Worm (Caenorhabditis elegans) whole organism, young adult: ENCODE data around the gene cec-3.

ENCODE experiments used
- B0019.2 ChIP-seq: fragments of 200-800 bp; sonication (Bioruptor generic); conservative IDR thresholded peaks from 2 replicates; pipeline ENCODE4 v1.3.6; 2022; ENCODE audit warnings: missing genetic modification reagents, missing genetic modification characterization, missing compliant biosample characterization
- B0035.1 ChIP-seq: sonication (generic microtip); optimal IDR thresholded peaks from 2 replicates; lab custom pipeline; 2016; ENCODE audit warnings: missing genetic modification characterization, mild to moderate bottlenecking, missing compliant biosample characterization, missing genotype, missing genetic modification reagents
- C06A6.2 ChIP-seq: fragments of 200-800 bp; sonication (Bioruptor generic); conservative IDR thresholded peaks from 2 replicates; pipeline ENCODE4 v1.3.6; 2022; ENCODE audit warnings: missing genetic modification characterization, missing compliant biosample characterization
- F33H1.4 ChIP-seq: fragments of 200-800 bp; sonication (Bioruptor generic); IDR thresholded peaks from 2 replicates; pipeline ENCODE4 v1.3.6; 2022; ENCODE audit warnings: missing genetic modification reagents, missing genetic modification characterization, missing compliant biosample characterization
- F37B4.10 ChIP-seq: fragments of 200-800 bp; sonication (Bioruptor generic); IDR thresholded peaks from 2 replicates; pipeline ENCODE4 v1.3.6; 2022; ENCODE audit warnings: missing genetic modification characterization, missing compliant biosample characterization
- F57A8.1 ChIP-seq: fragments of 200-800 bp; sonication (Bioruptor generic); optimal IDR thresholded peaks from 2 replicates; lab custom pipeline; 2018; ENCODE audit warnings: mild to moderate bottlenecking, missing genetic modification characterization, moderate library complexity, missing compliant biosample characterization
- K11D2.4 ChIP-seq: fragments of 200-800 bp; sonication (Bioruptor generic); IDR thresholded peaks from 2 replicates; pipeline ENCODE4 v1.3.6; 2022; ENCODE audit warnings: missing genetic modification reagents, missing genetic modification characterization, missing compliant biosample characterization
- K12H6.12 ChIP-seq: fragments of 200-800 bp; sonication (Bioruptor generic); optimal IDR thresholded peaks from 2 replicates; lab custom pipeline; 2018; ENCODE audit warnings: mild to moderate bottlenecking, missing genetic modification characterization, missing compliant biosample characterization
- T07F8.4 ChIP-seq: sonication (generic microtip); optimal IDR thresholded peaks from 2 replicates; lab custom pipeline; 2016; ENCODE audit warnings: mild to moderate bottlenecking, missing genetic modification characterization, moderate library complexity, missing compliant biosample characterization
- T26A5.8 ChIP-seq: sonication (generic microtip); optimal IDR thresholded peaks from 2 replicates; lab custom pipeline; 2016; ENCODE audit warnings: missing genetic modification characterization, missing compliant biosample characterization
- Y56A3A.18 ChIP-seq: fragments of 200-800 bp; sonication (Bioruptor generic); IDR thresholded peaks from 2 replicates; pipeline ENCODE4 v1.3.6; 2022; ENCODE audit warnings: missing genetic modification reagents, missing genetic modification characterization, missing compliant biosample characterization
- Y95B8A.8 ChIP-seq: fragments of 200-800 bp; sonication (Bioruptor generic); IDR thresholded peaks from 2 replicates; pipeline ENCODE4 v1.3.6; 2022; ENCODE audit warnings: missing genetic modification reagents, missing genetic modification characterization, missing compliant biosample characterization
- ama-1 ChIP-seq, 3 experiments: fragments of 150-350 bp in 1 of 3; sonication (generic microtip) in 2 of 3; optimal IDR thresholded peaks; 2 replicates each; lab custom pipeline; 2014 to 2018; ENCODE audit warnings: missing biosample characterization in 2 of 3, missing genetic modification characterization in 2 of 3, missing genetic modification reagents in 2 of 3
- athp-1 ChIP-seq: sonication (generic microtip); optimal IDR thresholded peaks from 2 replicates; lab custom pipeline; 2017; ENCODE audit warnings: mild to moderate bottlenecking, missing genetic modification characterization, missing compliant biosample characterization
- cebp-1 ChIP-seq, 2 experiments: fragments of 200-800 bp in 1 of 2; sonication (Bioruptor generic) in 1 of 2; sonication (generic microtip) in 1 of 2; IDR thresholded peaks in 1 of 2; optimal IDR thresholded peaks in 1 of 2; 2 replicates each; pipeline versions ENCODE4 v1.3.6 to Lab custom; 2017 to 2022; ENCODE audit warnings: missing compliant biosample characterization in 2 of 2, missing genetic modification characterization in 2 of 2, mild to moderate bottlenecking in 1 of 2, missing genetic modification reagents in 1 of 2, moderate library complexity in 1 of 2
- ceh-40 ChIP-seq: fragments of 200-800 bp; sonication (Bioruptor generic); IDR thresholded peaks from 2 replicates; pipeline ENCODE4 v1.3.6; 2022; ENCODE audit warnings: missing genetic modification characterization, missing compliant biosample characterization
- ceh-58 ChIP-seq: fragments of 200-800 bp; sonication (Bioruptor generic); IDR thresholded peaks from 2 replicates; pipeline ENCODE4 v1.3.6; 2022; ENCODE audit warnings: missing genetic modification characterization, missing compliant biosample characterization
- ceh-79 ChIP-seq: sonication (generic microtip); optimal IDR thresholded peaks from 2 replicates; lab custom pipeline; 2017; ENCODE audit warnings: mild to moderate bottlenecking, missing genetic modification characterization, missing compliant biosample characterization
- die-1 ChIP-seq: sonication (generic microtip); optimal IDR thresholded peaks from 2 replicates; lab custom pipeline; 2016; ENCODE audit warnings: missing genotype, mild to moderate bottlenecking, missing genetic modification characterization, missing compliant biosample characterization
- dox-1 ChIP-seq: fragments of 200-800 bp; sonication (Bioruptor generic); IDR thresholded peaks from 2 replicates; pipeline ENCODE4 v1.3.6; 2022; ENCODE audit warnings: missing genetic modification reagents, missing genetic modification characterization, missing compliant biosample characterization
- dpff-1 ChIP-seq: sonication (generic microtip); optimal IDR thresholded peaks from 2 replicates; lab custom pipeline; 2017; ENCODE audit warnings: mild to moderate bottlenecking, missing genetic modification characterization, missing compliant biosample characterization
- dpl-1 ChIP-seq: fragments of 150-350 bp; optimal IDR thresholded peaks from 2 replicates; lab custom pipeline; 2014; ENCODE audit warnings: missing biosample characterization, missing genetic modification reagents, missing genetic modification characterization
- egl-44 ChIP-seq: fragments of 200-800 bp; sonication (Bioruptor generic); IDR thresholded peaks from 2 replicates; pipeline ENCODE4 v1.3.6; 2022; ENCODE audit warnings: missing genetic modification reagents, missing genetic modification characterization, missing compliant biosample characterization
- fkh-3 ChIP-seq: sonication (generic microtip); optimal IDR thresholded peaks from 2 replicates; lab custom pipeline; 2016; ENCODE audit warnings: mild to moderate bottlenecking, missing genetic modification characterization, missing compliant biosample characterization
- him-1 ChIP-seq: sonication (generic microtip); optimal IDR thresholded peaks from 2 replicates; lab custom pipeline; 2016; ENCODE audit warnings: missing genotype, missing genetic modification reagents, missing genetic modification characterization, missing compliant biosample characterization
- hlh-26 ChIP-seq: fragments of 200-800 bp; sonication (Bioruptor generic); conservative IDR thresholded peaks from 2 replicates; pipeline ENCODE4 v1.3.6; 2022; ENCODE audit warnings: missing genetic modification reagents, missing genetic modification characterization, missing compliant biosample characterization
- hmg-1.2 ChIP-seq: fragments of 200-800 bp; sonication (Bioruptor generic); IDR thresholded peaks from 2 replicates; pipeline ENCODE4 v1.3.6; 2022; ENCODE audit warnings: missing genetic modification reagents, missing genetic modification characterization, missing compliant biosample characterization
- hrde-1 ChIP-seq: sonication (generic microtip); optimal IDR thresholded peaks from 2 replicates; lab custom pipeline; 2016; ENCODE audit warnings: missing genetic modification characterization, mild to moderate bottlenecking, missing compliant biosample characterization, moderate library complexity, missing genotype, missing genetic modification reagents, borderline replicate concordance
- hsf-1 ChIP-seq: fragments of 200-800 bp; sonication (Bioruptor generic); IDR thresholded peaks from 2 replicates; pipeline ENCODE4 v1.3.6; 2022; ENCODE audit warnings: missing genetic modification reagents, missing genetic modification characterization, missing compliant biosample characterization
- lag-1 ChIP-seq: fragments of 200-800 bp; sonication (Bioruptor generic); IDR thresholded peaks from 2 replicates; pipeline ENCODE4 v1.3.6; 2022; ENCODE audit warnings: missing genetic modification reagents, missing genetic modification characterization, missing compliant biosample characterization
- let-607 ChIP-seq, 2 experiments: fragments of 200-800 bp in 1 of 2; sonication (Bioruptor generic) in 1 of 2; sonication (generic microtip) in 1 of 2; optimal IDR thresholded peaks; 2 replicates each; lab custom pipeline; 2016 to 2018; ENCODE audit warnings: mild to moderate bottlenecking in 2 of 2, missing compliant biosample characterization in 2 of 2, missing genetic modification characterization in 2 of 2, moderate library complexity in 2 of 2, missing genotype in 1 of 2
- lin-26 ChIP-seq: fragments of 200-800 bp; sonication (Bioruptor generic); IDR thresholded peaks from 2 replicates; pipeline ENCODE4 v1.3.6; 2022; ENCODE audit warnings: missing genetic modification reagents, missing genetic modification characterization, missing compliant biosample characterization
- lsl-1 ChIP-seq: fragments of 200-800 bp; sonication (Bioruptor generic); optimal IDR thresholded peaks from 2 replicates; lab custom pipeline; 2018; ENCODE audit warnings: mild to moderate bottlenecking, missing genetic modification characterization, moderate library complexity, missing compliant biosample characterization
- madf-10 ChIP-seq: sonication (generic microtip); optimal IDR thresholded peaks from 2 replicates; lab custom pipeline; 2016; ENCODE audit warnings: mild to moderate bottlenecking, missing genetic modification characterization, missing compliant biosample characterization
- mel-28 ChIP-seq: sonication (generic microtip); optimal IDR thresholded peaks from 2 replicates; lab custom pipeline; 2016; ENCODE audit warnings: borderline replicate concordance, mild to moderate bottlenecking, missing genetic modification characterization, missing compliant biosample characterization
- mes-4 ChIP-seq: sonication (generic microtip); optimal IDR thresholded peaks from 2 replicates; lab custom pipeline; 2016; ENCODE audit warnings: missing genotype, missing genetic modification characterization, missing compliant biosample characterization
- nfya-1 ChIP-seq: sonication (generic microtip); optimal IDR thresholded peaks from 2 replicates; lab custom pipeline; 2017; ENCODE audit warnings: antibody characterized with exemption, missing compliant biosample characterization, missing genetic modification characterization, borderline replicate concordance; ENCODE audit not compliant: insufficient read depth
- nfyb-1 ChIP-seq: fragments of 200-800 bp; sonication (Bioruptor generic); IDR thresholded peaks from 2 replicates; pipeline ENCODE4 v1.3.6; 2022; ENCODE audit warnings: missing genetic modification reagents, missing genetic modification characterization, missing compliant biosample characterization
- repo-1 ChIP-seq: sonication (generic microtip); optimal IDR thresholded peaks from 2 replicates; lab custom pipeline; 2017; ENCODE audit warnings: mild to moderate bottlenecking, missing genetic modification characterization, missing compliant biosample characterization
- sdz-38 ChIP-seq: sonication (generic microtip); optimal IDR thresholded peaks from 2 replicates; lab custom pipeline; 2016; ENCODE audit warnings: missing genotype, missing genetic modification characterization, missing compliant biosample characterization
- sea-2 ChIP-seq: fragments of 200-800 bp; sonication (Bioruptor generic); IDR thresholded peaks from 2 replicates; pipeline ENCODE4 v1.3.6; 2022; ENCODE audit warnings: missing genetic modification characterization, missing compliant biosample characterization
- snpc-4 ChIP-seq, 5 experiments: fragments of 150-350 bp in 1 of 5; sonication (generic microtip) in 4 of 5; optimal IDR thresholded peaks; 2 replicates each; lab custom pipeline; 2014 to 2018; ENCODE audit warnings: missing genetic modification characterization in 5 of 5, missing biosample characterization in 3 of 5, antibody characterized with exemption in 2 of 5, mild to moderate bottlenecking in 2 of 5, missing compliant biosample characterization in 2 of 5, missing genotype in 2 of 5, moderate library complexity in 2 of 5, missing genetic modification reagents in 1 of 5
- tbx-9 ChIP-seq: sonication (generic microtip); optimal IDR thresholded peaks from 2 replicates; lab custom pipeline; 2016; ENCODE audit warnings: borderline replicate concordance, missing genetic modification characterization, inconsistent platforms, missing compliant biosample characterization
- ztf-22 ChIP-seq: fragments of 200-800 bp; sonication (Bioruptor generic); optimal IDR thresholded peaks from 2 replicates; lab custom pipeline; 2018; ENCODE audit warnings: mild to moderate bottlenecking, missing genetic modification characterization, moderate library complexity, missing compliant biosample characterization
- ztf-3 ChIP-seq: fragments of 200-800 bp; sonication (Bioruptor generic); optimal IDR thresholded peaks from 2 replicates; lab custom pipeline; 2018; ENCODE audit warnings: mild to moderate bottlenecking, missing genetic modification characterization, missing compliant biosample characterization

cec-3 gene

ce11 chrII:7850575-7850974, 6.8 kb downstream of the cec-3 start:
- TF ChIP-seq egl-44 (GFP tag; lab: Robert Waterston, UW) (no peak), sdz-38 (no peak), ama-1 (optimal IDR thresholded peaks at IDR 0.05; lab: Kevin White, UChicago) (no peak), ama-1 (GFP tag; optimal IDR thresholded peaks at IDR 0.05; lab: Kevin White, UChicago) (no peak), T26A5.8 (tag; lab: Kevin White, UChicago) (no peak), dpl-1 (no peak), tbx-9 (no peak), ceh-58 (GFP tag; lab: Robert Waterston, UW) (no peak), K11D2.4 (GFP tag; lab: Robert Waterston, UW) (no peak), lag-1 (no peak), B0035.1 (tag; lab: Kevin White, UChicago) (no peak), hrde-1 (tag; lab: Kevin White, UChicago) (no peak), die-1 (tag; lab: Kevin White, UChicago) (no peak), lsl-1 (GFP tag; lab: Kevin White, UChicago) (no peak), hlh-26 (GFP tag; lab: Robert Waterston, UW) (no peak), hmg-1.2 (GFP tag; lab: Robert Waterston, UW) (no peak), fkh-3 (tag; lab: Kevin White, UChicago) (no peak), repo-1 (tag; lab: Kevin White, UChicago) (no peak), B0019.2 (GFP tag; lab: Robert Waterston, UW) (no peak), mes-4 (tag; lab: Kevin White, UChicago) (no peak), him-1 (tag; lab: Kevin White, UChicago) (no peak)

- no peak for TF ChIP-seq F33H1.4 (GFP tag; lab: Robert Waterston, UW)
- TF ChIP-seq ceh-40 (GFP tag; lab: Robert Waterston, UW), result no peak
- TF ChIP-seq let-607 (tag; optimal IDR thresholded peaks at IDR 0.05; lab: Kevin White, UChicago), result no peak
- TF ChIP-seq lin-26, result no peak
- TF ChIP-seq F37B4.10 (GFP tag; lab: Robert Waterston, UW), result no peak
- TF ChIP-seq hsf-1 (GFP tag; lab: Robert Waterston, UW), result no peak
- no peak for TF ChIP-seq dpl-1
- TF ChIP-seq athp-1 (tag; lab: Kevin White, UChicago), result no peak
- TF ChIP-seq cebp-1 (GFP tag; IDR thresholded peaks at IDR 0.05; lab: Robert Waterston, UW), result no peak
- no peak for TF ChIP-seq cebp-1 (tag; optimal IDR thresholded peaks at IDR 0.05; lab: Kevin White, UChicago)
- no peak for TF ChIP-seq fkh-3 (tag; lab: Kevin White, UChicago)
- TF ChIP-seq nfyb-1, result no peak
- TF ChIP-seq dpff-1 (tag; lab: Kevin White, UChicago), result no peak
- TF ChIP-seq sea-2 (GFP tag; lab: Robert Waterston, UW), result no peak
- TF ChIP-seq ceh-79 (tag; lab: Kevin White, UChicago), result no peak
- TF ChIP-seq nfya-1 (tag; lab: Kevin White, UChicago), result no peak
- TF ChIP-seq madf-10, result no peak
These were observed 7.7 kb downstream of the cec-3 start, which contains the start of gene acr-7 for ce11 chrII:7849697-7850096. acr-7 (minus strand) TSS chrII:7849797.

ce11 chrII:7845571-7846236, 11.7 kb downstream of the cec-3 start, which contains the start of gene T09A5.4:
T09A5.4 (plus strand) TSS chrII:7846186.
- no peak for TF ChIP-seq T07F8.4 (tag; lab: Kevin White, UChicago)
- TF ChIP-seq Y95B8A.8, result no peak
- no peak for TF ChIP-seq dox-1 (GFP tag; lab: Robert Waterston, UW)
- no peak for TF ChIP-seq ztf-22
- no peak for TF ChIP-seq K12H6.12 (tag; lab: Kevin White, UChicago)
- TF ChIP-seq Y56A3A.18, result no peak
- TF ChIP-seq F57A8.1 (GFP tag; lab: Kevin White, UChicago), result no peak
- no peak for TF ChIP-seq snpc-4 (GFP tag; optimal IDR thresholded peaks at IDR 0.05; lab: Kevin White, UChicago)
- no peak for TF ChIP-seq snpc-4 (tag; optimal IDR thresholded peaks at IDR 0.05; lab: Kevin White, UChicago)
- no peak for TF ChIP-seq mel-28
- no peak for TF ChIP-seq ztf-3
- TF ChIP-seq C06A6.2 (GFP tag; lab: Robert Waterston, UW), result no peak
- no peak for TF ChIP-seq ceh-58 (GFP tag; lab: Robert Waterston, UW)
